Worm (Caenorhabditis elegans): ENCODE measurements around the gene pals-17.

Gene pals-17

DNA sequence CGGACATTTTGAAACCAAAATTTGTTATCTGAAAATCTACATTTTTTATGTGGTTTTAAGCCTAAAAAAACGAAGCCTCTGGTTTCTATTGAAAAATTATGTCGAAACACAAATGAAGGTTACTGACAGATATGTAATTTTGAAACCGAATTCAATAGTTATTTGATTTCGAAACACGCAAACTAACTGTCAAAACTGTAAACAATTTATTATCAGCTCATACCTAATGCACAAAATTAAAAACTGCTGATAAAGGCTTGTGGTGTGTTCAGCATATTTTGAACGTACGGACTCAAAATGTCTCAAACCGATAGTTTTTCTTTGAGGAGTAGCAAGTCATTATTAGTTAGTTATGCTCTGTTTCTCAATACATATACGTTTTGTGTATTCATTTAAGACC, 49.2 kb downstream of the pals-17 start, which contains the start of gene fbxa-26:
Gene fbxa-26, minus strand, starts transcription at position 35 of the 400 bp plus-strand sequence.
- no peak for TF ChIP-seq syd-9 (tag; optimal IDR thresholded peaks at IDR 0.05)
- no peak for TF ChIP-seq pax-1 (tag; optimal IDR thresholded peaks at IDR 0.05)
- TF ChIP-seq fax-1 (tag; optimal IDR thresholded peaks at IDR 0.05): no peak
- TF ChIP-seq hlh-15 (tag; optimal IDR thresholded peaks at IDR 0.05): no peak
- TF ChIP-seq che-1 (tag; optimal IDR thresholded peaks at IDR 0.05): no peak
- TF ChIP-seq C08G9.2 (tag; optimal IDR thresholded peaks at IDR 0.05): no peak
- no peak for TF ChIP-seq ceh-2 (tag; optimal IDR thresholded peaks at IDR 0.05)
- no peak for TF ChIP-seq gmeb-2 (tag; optimal IDR thresholded peaks at IDR 0.05)
- TF ChIP-seq mec-3 (tag; optimal IDR thresholded peaks at IDR 0.05; ENCODE audit: borderline replicate concordance): no peak
- no peak for TF ChIP-seq sox-4 (tag; optimal IDR thresholded peaks at IDR 0.05)
- no peak for TF ChIP-seq pat-9 (tag; optimal IDR thresholded peaks at IDR 0.05)
- no peak for TF ChIP-seq ceh-19 (GFP tag; optimal IDR thresholded peaks at IDR 0.05)
- TF ChIP-seq ceh-6 (GFP tag; optimal IDR thresholded peaks at IDR 0.05): no peak
- no peak for TF ChIP-seq hlh-13 (GFP tag; optimal IDR thresholded peaks at IDR 0.05)
- TF ChIP-seq unc-86 (tag; optimal IDR thresholded peaks at IDR 0.05): no peak
- TF ChIP-seq ama-1 (optimal IDR thresholded peaks at IDR 0.05): no peak

Data from whole organism, late embryonic.